Worm (Caenorhabditis elegans) whole organism, L4 larva: Measurements from ENCODE around the gene F49H6.15.

Experiments
- ama-1 ChIP-seq: fragments of 150-350 bp; optimal IDR thresholded peaks from 2 replicates; lab custom pipeline; 2014; ENCODE audit warnings: inconsistent platforms, mixed read lengths
- nhr-6 ChIP-seq: fragments of 150-350 bp; optimal IDR thresholded peaks from 2 replicates; lab custom pipeline; 2014; ENCODE audit warnings: missing biosample characterization, missing genetic modification characterization

DNA sequence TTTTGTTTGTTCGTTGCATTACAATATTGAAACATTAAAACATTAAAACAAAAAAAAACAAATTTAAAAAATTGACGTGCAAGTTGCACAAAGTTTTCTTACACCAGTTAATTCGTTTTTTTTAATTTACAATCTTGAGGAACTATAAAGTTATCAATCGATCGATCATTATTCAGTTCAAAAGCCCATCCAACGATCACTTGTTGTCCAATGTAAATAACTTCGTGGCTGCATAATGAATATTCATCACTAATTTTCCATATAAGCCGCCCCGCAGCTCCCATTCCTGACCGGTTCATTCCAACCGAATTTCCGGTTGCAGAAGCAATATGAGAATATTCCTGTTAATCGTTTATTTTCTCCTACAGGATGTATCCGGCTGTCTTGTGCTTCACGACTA lies 16.1 kb upstream of the F49H6.15 start, which contains the start of gene hpo-33:
- TF ChIP-seq ama-1 (lab: Kevin White, UChicago) (no peak), nhr-6 (tag; lab: Kevin White, UChicago) (no peak)
